Worm (Caenorhabditis elegans) whole organism, young adult: ENCODE measurements around the gene gtl-1.
A peak's percentile ranks its signal among the peaks of the same experiment; 100 is the strongest.

ENCODE experiments used
- B0336.3 ChIP-seq: fragments of 200-800 bp; sonication (Bioruptor generic); IDR thresholded peaks from 2 replicates; pipeline ENCODE4 v1.3.6; 2022; ENCODE audit warnings: missing genetic modification characterization, missing compliant biosample characterization
- F23B12.7 ChIP-seq: sonication (generic microtip); optimal IDR thresholded peaks from 2 replicates; lab custom pipeline; 2017; ENCODE audit warnings: missing genetic modification characterization, mild to moderate bottlenecking, missing compliant biosample characterization, antibody characterized with exemption, moderate library complexity; ENCODE audit not compliant: insufficient read depth
- F55B11.4 ChIP-seq: sonication (generic microtip); optimal IDR thresholded peaks from 2 replicates; lab custom pipeline; 2016; ENCODE audit warnings: missing compliant biosample characterization, missing genetic modification characterization, borderline replicate concordance; ENCODE audit not compliant: insufficient read depth
- F57A8.1 ChIP-seq: fragments of 200-800 bp; sonication (Bioruptor generic); optimal IDR thresholded peaks from 2 replicates; lab custom pipeline; 2018; ENCODE audit warnings: mild to moderate bottlenecking, missing genetic modification characterization, moderate library complexity, missing compliant biosample characterization
- Y53F4B.3 ChIP-seq: fragments of 200-800 bp; sonication (Bioruptor generic); IDR thresholded peaks from 2 replicates; pipeline ENCODE4 v1.3.6; 2022; ENCODE audit warnings: missing genetic modification reagents, missing genetic modification characterization, missing compliant biosample characterization
- Y79H2A.3 ChIP-seq: fragments of 200-800 bp; sonication (Bioruptor generic); conservative IDR thresholded peaks from 2 replicates; pipeline ENCODE4 v1.3.6; 2022; ENCODE audit warnings: missing genetic modification reagents, missing genetic modification characterization, missing compliant biosample characterization
- Y95B8A.8 ChIP-seq: fragments of 200-800 bp; sonication (Bioruptor generic); IDR thresholded peaks from 2 replicates; pipeline ENCODE4 v1.3.6; 2022; ENCODE audit warnings: missing genetic modification reagents, missing genetic modification characterization, missing compliant biosample characterization
- ama-1 ChIP-seq, 3 experiments: fragments of 150-350 bp in 1 of 3; sonication (generic microtip) in 2 of 3; optimal IDR thresholded peaks; 2 replicates each; lab custom pipeline; 2014 to 2018; ENCODE audit warnings: missing biosample characterization in 2 of 3, missing genetic modification characterization in 2 of 3, missing genetic modification reagents in 2 of 3
- atf-7 ChIP-seq: sonication (generic microtip); optimal IDR thresholded peaks from 2 replicates; lab custom pipeline; 2017; ENCODE audit warnings: mild to moderate bottlenecking, missing genetic modification characterization, missing compliant biosample characterization
- athp-1 ChIP-seq: sonication (generic microtip); optimal IDR thresholded peaks from 2 replicates; lab custom pipeline; 2017; ENCODE audit warnings: mild to moderate bottlenecking, missing genetic modification characterization, missing compliant biosample characterization
- attf-3 ChIP-seq: fragments of 200-800 bp; sonication (Bioruptor generic); conservative IDR thresholded peaks from 2 replicates; pipeline ENCODE4 v1.3.6; 2022; ENCODE audit warnings: missing genetic modification reagents, missing genetic modification characterization, missing compliant biosample characterization
- attf-5 ChIP-seq: fragments of 200-800 bp; sonication (Bioruptor generic); optimal IDR thresholded peaks from 2 replicates; lab custom pipeline; 2018; ENCODE audit warnings: mild to moderate bottlenecking, missing genetic modification characterization, missing compliant biosample characterization
- attf-6 ChIP-seq: fragments of 200-800 bp; sonication (Bioruptor generic); IDR thresholded peaks from 2 replicates; pipeline ENCODE4 v1.3.6; 2022; ENCODE audit warnings: missing genetic modification reagents, missing genetic modification characterization, missing compliant biosample characterization
- bed-1 ChIP-seq: fragments of 200-800 bp; sonication (Bioruptor generic); IDR thresholded peaks from 2 replicates; pipeline ENCODE4 v1.3.6; 2022; ENCODE audit warnings: missing genetic modification reagents, missing genetic modification characterization, missing compliant biosample characterization
- ceh-27 ChIP-seq: fragments of 200-800 bp; sonication (Bioruptor generic); optimal IDR thresholded peaks from 2 replicates; lab custom pipeline; 2018; ENCODE audit warnings: mild to moderate bottlenecking, missing genetic modification characterization, moderate library complexity, missing compliant biosample characterization
- ceh-58 ChIP-seq: fragments of 200-800 bp; sonication (Bioruptor generic); IDR thresholded peaks from 2 replicates; pipeline ENCODE4 v1.3.6; 2022; ENCODE audit warnings: missing genetic modification characterization, missing compliant biosample characterization
- chd-7 ChIP-seq: sonication (generic microtip); optimal IDR thresholded peaks from 2 replicates; lab custom pipeline; 2016; ENCODE audit warnings: mild to moderate bottlenecking, missing genetic modification characterization, moderate library complexity, missing compliant biosample characterization
- egl-18 ChIP-seq: fragments of 200-800 bp; sonication (Bioruptor generic); IDR thresholded peaks from 2 replicates; pipeline ENCODE4 v1.3.6; 2022; ENCODE audit warnings: missing genetic modification reagents, missing genetic modification characterization, missing compliant biosample characterization
- ekl-4 ChIP-seq: fragments of 200-800 bp; sonication (Bioruptor generic); IDR thresholded peaks from 2 replicates; pipeline ENCODE4 v1.3.6; 2022; ENCODE audit warnings: missing genetic modification reagents, missing genetic modification characterization, missing compliant biosample characterization
- ets-4 ChIP-seq: fragments of 200-800 bp; sonication (Bioruptor generic); optimal IDR thresholded peaks from 2 replicates; lab custom pipeline; 2018; ENCODE audit warnings: mild to moderate bottlenecking, missing genetic modification characterization, missing compliant biosample characterization
- gei-17 ChIP-seq: fragments of 200-800 bp; sonication (Bioruptor generic); optimal IDR thresholded peaks from 2 replicates; lab custom pipeline; 2018; ENCODE audit warnings: mild to moderate bottlenecking, missing genetic modification characterization, missing compliant biosample characterization
- hlh-12 ChIP-seq: sonication (generic microtip); optimal IDR thresholded peaks from 2 replicates; lab custom pipeline; 2016; ENCODE audit warnings: missing genetic modification characterization, missing compliant biosample characterization
- hmg-20 ChIP-seq: fragments of 200-800 bp; sonication (Bioruptor generic); IDR thresholded peaks from 2 replicates; pipeline ENCODE4 v1.3.6; 2022; ENCODE audit warnings: missing genetic modification reagents, missing genetic modification characterization, missing compliant biosample characterization
- hsf-1 ChIP-seq: fragments of 200-800 bp; sonication (Bioruptor generic); IDR thresholded peaks from 2 replicates; pipeline ENCODE4 v1.3.6; 2022; ENCODE audit warnings: missing genetic modification reagents, missing genetic modification characterization, missing compliant biosample characterization
- lin-54 ChIP-seq: fragments of 200-800 bp; sonication (Bioruptor generic); optimal IDR thresholded peaks from 2 replicates; lab custom pipeline; 2018; ENCODE audit warnings: mild to moderate bottlenecking, missing genetic modification characterization, missing compliant biosample characterization
- lir-1 ChIP-seq: fragments of 200-800 bp; sonication (Bioruptor generic); conservative IDR thresholded peaks from 2 replicates; pipeline ENCODE4 v1.3.6; 2022; ENCODE audit warnings: missing genetic modification reagents, missing genetic modification characterization, missing compliant biosample characterization
- madf-3 ChIP-seq: fragments of 200-800 bp; sonication (Bioruptor generic); IDR thresholded peaks from 2 replicates; pipeline ENCODE4 v1.3.6; 2022; ENCODE audit warnings: missing genetic modification reagents, missing genetic modification characterization, missing compliant biosample characterization
- mel-28 ChIP-seq: sonication (generic microtip); optimal IDR thresholded peaks from 2 replicates; lab custom pipeline; 2016; ENCODE audit warnings: borderline replicate concordance, mild to moderate bottlenecking, missing genetic modification characterization, missing compliant biosample characterization
- nfya-2 ChIP-seq: fragments of 200-800 bp; sonication (Bioruptor generic); IDR thresholded peaks from 2 replicates; pipeline ENCODE4 v1.3.6; 2022; ENCODE audit warnings: missing genetic modification reagents, missing genetic modification characterization, missing compliant biosample characterization
- nfyb-1 ChIP-seq: fragments of 200-800 bp; sonication (Bioruptor generic); IDR thresholded peaks from 2 replicates; pipeline ENCODE4 v1.3.6; 2022; ENCODE audit warnings: missing genetic modification reagents, missing genetic modification characterization, missing compliant biosample characterization
- nhr-80 ChIP-seq: sonication (generic microtip); optimal IDR thresholded peaks from 2 replicates; lab custom pipeline; 2016; ENCODE audit warnings: missing genetic modification characterization, missing compliant biosample characterization
- pbrm-1 ChIP-seq: fragments of 200-800 bp; sonication (Bioruptor generic); IDR thresholded peaks from 2 replicates; pipeline ENCODE4 v1.3.6; 2022; ENCODE audit warnings: missing genetic modification reagents, missing genetic modification characterization, missing compliant biosample characterization
- snpc-3.4 ChIP-seq: sonication (generic microtip); optimal IDR thresholded peaks from 2 replicates; lab custom pipeline; 2017; ENCODE audit warnings: missing genetic modification characterization, mild to moderate bottlenecking, missing compliant biosample characterization, antibody characterized with exemption, moderate library complexity, missing genotype, missing genetic modification reagents
- snpc-4 ChIP-seq, 5 experiments: fragments of 150-350 bp in 1 of 5; sonication (generic microtip) in 4 of 5; optimal IDR thresholded peaks; 2 replicates each; lab custom pipeline; 2014 to 2018; ENCODE audit warnings: missing genetic modification characterization in 5 of 5, missing biosample characterization in 3 of 5, antibody characterized with exemption in 2 of 5, mild to moderate bottlenecking in 2 of 5, missing compliant biosample characterization in 2 of 5, missing genotype in 2 of 5, moderate library complexity in 2 of 5, missing genetic modification reagents in 1 of 5
- unc-62 ChIP-seq: fragments of 150-350 bp; optimal IDR thresholded peaks from 2 replicates; lab custom pipeline; 2014; ENCODE audit warnings: missing biosample characterization, missing genetic modification reagents, missing genetic modification characterization
- zim-3 ChIP-seq: sonication (generic microtip); optimal IDR thresholded peaks from 2 replicates; lab custom pipeline; 2017; ENCODE audit warnings: mild to moderate bottlenecking, missing genetic modification characterization, moderate library complexity, missing compliant biosample characterization

The gtl-1 gene

DNA sequence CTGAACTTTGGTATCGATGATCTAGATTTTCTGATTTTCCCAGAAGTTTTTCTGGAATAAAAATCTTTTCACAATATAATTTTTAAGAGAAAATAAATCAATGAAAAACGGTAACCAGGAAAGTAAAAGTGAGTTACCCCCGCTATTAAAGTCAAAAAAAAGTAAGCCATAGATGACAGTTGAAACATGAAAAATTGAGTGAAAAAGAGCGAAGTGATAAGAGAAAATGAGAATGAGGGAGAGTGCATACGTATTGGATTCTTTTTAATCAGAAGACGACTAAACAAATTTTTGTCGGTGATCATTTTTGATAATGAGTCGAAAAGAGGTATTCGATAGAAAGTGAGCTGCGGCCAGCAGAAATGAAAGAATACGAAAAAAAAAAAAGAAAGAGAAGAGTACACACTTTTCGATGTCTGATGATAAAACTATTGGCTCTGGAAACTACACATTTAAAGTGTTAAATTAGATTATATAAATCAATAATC is at the start of gene gtl-1:
Gene gtl-1 (minus strand): TSS at position 51 of the 488 bp plus-strand sequence.
- no peak for TF ChIP-seq atf-7 (tag; lab: Kevin White, UChicago)
- TF ChIP-seq nhr-80 (tag; lab: Kevin White, UChicago): peak; percentile 97

DNA sequence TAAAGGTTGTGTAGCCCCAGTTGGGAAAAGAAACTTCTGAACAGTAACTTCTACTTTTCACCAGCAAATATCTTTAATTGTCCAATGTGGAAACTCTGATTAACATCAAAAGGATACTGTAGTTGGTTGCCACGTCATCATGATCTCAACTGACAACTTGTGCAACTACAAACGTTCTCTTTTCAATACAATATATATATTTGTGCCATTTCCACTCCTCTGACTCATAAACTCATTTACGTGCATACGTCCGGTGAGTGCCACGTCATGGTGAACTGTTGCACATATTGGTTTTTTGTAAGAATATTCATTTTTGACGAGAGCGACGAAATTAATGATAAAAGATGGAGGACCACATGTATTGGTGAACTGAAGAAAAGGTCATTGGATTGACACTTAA is 48.4 kb upstream of the gtl-1 start:
- no peak for TF ChIP-seq gei-17 (GFP tag; lab: Kevin White, UChicago)
- no peak for TF ChIP-seq F57A8.1 (GFP tag; lab: Kevin White, UChicago)
- TF ChIP-seq Y95B8A.8 (GFP tag; lab: Robert Waterston, UW): no peak
- no peak for TF ChIP-seq bed-1 (GFP tag; lab: Robert Waterston, UW)
- no peak for TF ChIP-seq egl-18
- no peak for TF ChIP-seq ceh-27 (GFP tag; lab: Kevin White, UChicago)
- no peak for TF ChIP-seq ama-1 (optimal IDR thresholded peaks at IDR 0.05; lab: Kevin White, UChicago)
- TF ChIP-seq ama-1 (GFP tag; optimal IDR thresholded peaks at IDR 0.05; lab: Kevin White, UChicago): no peak
- no peak for TF ChIP-seq hmg-20 (GFP tag; lab: Robert Waterston, UW)
- TF ChIP-seq hsf-1 (GFP tag; lab: Robert Waterston, UW): no peak
- no peak for TF ChIP-seq nfyb-1 (GFP tag; lab: Robert Waterston, UW)
- no peak for TF ChIP-seq nfya-2 (GFP tag; lab: Robert Waterston, UW)
- TF ChIP-seq Y53F4B.3 (GFP tag; lab: Robert Waterston, UW): no peak
- TF ChIP-seq, all 124 proteins: peak for 0

- TF ChIP-seq F55B11.4 (tag; lab: Kevin White, UChicago) (no peak), unc-62 (GFP tag; lab: Kevin White, UChicago) (no peak), athp-1 (tag; lab: Kevin White, UChicago) (no peak), lir-1 (no peak), snpc-4 (GFP tag; optimal IDR thresholded peaks at IDR 0.05; lab: Kevin White, UChicago) (no peak), snpc-4 (tag; optimal IDR thresholded peaks at IDR 0.05; lab: Kevin White, UChicago) (no peak), nhr-80 (tag; lab: Kevin White, UChicago) (peak; percentile 18), F23B12.7 (tag; lab: Kevin White, UChicago) (no peak)
Measured at ce11 chrIV:11306548-11306947, 47.2 kb upstream of the gtl-1 start, which contains the start of gene B0035.13. Gene B0035.13, minus strand, starts transcription at chrIV:11306720.

DNA sequence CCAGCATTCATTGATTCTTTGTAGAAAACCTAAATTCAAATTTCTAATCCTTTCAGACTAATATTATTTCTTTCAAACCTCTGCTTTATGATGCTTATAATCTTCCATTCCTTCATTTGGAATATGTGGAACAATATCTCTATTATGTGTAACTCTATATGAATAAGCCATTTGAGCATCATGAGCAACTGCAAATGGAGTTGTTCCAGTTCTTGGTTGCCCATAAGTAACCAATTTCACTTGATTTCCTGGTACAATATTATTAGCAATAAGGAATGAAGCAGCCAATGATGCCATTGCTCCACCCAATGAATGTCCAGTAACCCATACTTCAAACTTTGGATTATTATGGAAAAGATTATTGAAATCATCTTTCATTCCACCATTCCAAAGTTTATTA is 45.6 kb upstream of the gtl-1 start:
- TF ChIP-seq hlh-12 (tag; lab: Kevin White, UChicago) (no peak), Y79H2A.3 (no peak), snpc-3.4 (tag; lab: Kevin White, UChicago) (no peak), attf-6 (GFP tag; lab: Robert Waterston, UW) (no peak), ets-4 (GFP tag; lab: Kevin White, UChicago) (no peak), lin-54 (no peak), attf-5 (GFP tag; lab: Kevin White, UChicago) (no peak), B0336.3 (GFP tag; lab: Robert Waterston, UW) (no peak), zim-3 (tag; lab: Kevin White, UChicago) (no peak), F55B11.4 (tag; lab: Kevin White, UChicago) (no peak), chd-7 (tag; lab: Kevin White, UChicago) (no peak), madf-3 (no peak), ekl-4 (GFP tag; lab: Robert Waterston, UW) (no peak), gei-17 (GFP tag; lab: Kevin White, UChicago) (no peak), mel-28 (tag; lab: Kevin White, UChicago) (no peak), attf-3 (GFP tag; lab: Robert Waterston, UW) (no peak), pbrm-1 (no peak), ceh-58 (GFP tag; lab: Robert Waterston, UW) (no peak)
